Fruit fly (Drosophila melanogaster) whole organism, embryonic: Measurements from ENCODE around the gene NitFhit.

Experiments
- CG10267 ChIP-seq: fragments of 200-800 bp; sonication (Bioruptor generic); optimal IDR thresholded peaks from 2 replicates; lab custom pipeline; 2018; ENCODE audit warnings: missing biosample characterization, mild to moderate bottlenecking, missing genetic modification characterization, moderate library complexity
- CG10979 ChIP-seq: fragments of 200-800 bp; sonication (Bioruptor generic); optimal IDR thresholded peaks from 2 replicates; lab custom pipeline; 2018; ENCODE audit warnings: missing biosample characterization, mild to moderate bottlenecking, missing genetic modification characterization, moderate library complexity
- CG11696 ChIP-seq: fragments of 200-800 bp; sonication (Bioruptor generic); IDR thresholded peaks from 2 replicates; pipeline ENCODE4 v1.3.6; 2022; ENCODE audit warnings: missing biosample characterization, missing genetic modification characterization
- CG13287 ChIP-seq: fragments of 200-800 bp; sonication (Bioruptor generic); IDR thresholded peaks from 2 replicates; pipeline ENCODE4 v1.3.6; 2022; ENCODE audit warnings: missing biosample characterization, missing genetic modification characterization; ENCODE audit not compliant: partially characterized antibody
- CG17912 ChIP-seq: fragments of 200-800 bp; sonication (Bioruptor generic); optimal IDR thresholded peaks from 2 replicates; lab custom pipeline; 2018; ENCODE audit warnings: missing biosample characterization, mild to moderate bottlenecking, missing genetic modification characterization
- CG18262 ChIP-seq: fragments of 200-800 bp; optimal IDR thresholded peaks from 3 replicates; lab custom pipeline; 2019; ENCODE audit warnings: missing biosample characterization, mild to moderate bottlenecking, missing genetic modification characterization, moderate library complexity
- CG18599 ChIP-seq: fragments of 200-800 bp; sonication (Bioruptor generic); optimal IDR thresholded peaks from 3 replicates; lab custom pipeline; 2017; ENCODE audit warnings: missing biosample characterization, missing genetic modification characterization, mild to moderate bottlenecking, moderate library complexity, missing genetic modification reagents
- CG2712 ChIP-seq: fragments of 200-800 bp; optimal IDR thresholded peaks from 3 replicates; lab custom pipeline; 2019; ENCODE audit warnings: missing biosample characterization, mild to moderate bottlenecking, missing genetic modification characterization, moderate library complexity
- CG30020 ChIP-seq: fragments of 200-800 bp; optimal IDR thresholded peaks from 2 replicates; lab custom pipeline; 2019; ENCODE audit warnings: missing biosample characterization, mild to moderate bottlenecking, missing genetic modification characterization, moderate library complexity
- CG33213 ChIP-seq: fragments of 200-800 bp; sonication (Bioruptor generic); optimal IDR thresholded peaks from 3 replicates; lab custom pipeline; 2016; ENCODE audit warnings: missing biosample characterization, missing genetic modification characterization
- CG7372 ChIP-seq: fragments of 200-800 bp; sonication (Bioruptor generic); IDR thresholded peaks from 2 replicates; pipeline ENCODE4 v1.3.6; 2022; ENCODE audit warnings: missing biosample characterization, missing genetic modification characterization
- CG7928 ChIP-seq: fragments of 200-800 bp; sonication (Bioruptor generic); optimal IDR thresholded peaks from 2 replicates; lab custom pipeline; 2017; ENCODE audit warnings: missing biosample characterization, mild to moderate bottlenecking, missing genetic modification characterization
- CG8388 ChIP-seq: fragments of 200-800 bp; sonication (Bioruptor generic); optimal IDR thresholded peaks from 2 replicates; lab custom pipeline; 2019; ENCODE audit warnings: missing biosample characterization, mild to moderate bottlenecking, missing genetic modification characterization, moderate library complexity
- CG9215 ChIP-seq: fragments of 200-800 bp; sonication (Bioruptor generic); IDR thresholded peaks from 2 replicates; pipeline ENCODE4 v1.3.6; 2022; ENCODE audit warnings: missing biosample characterization, missing genetic modification characterization
- CG9609 ChIP-seq: fragments of 200-800 bp; sonication (Bioruptor generic); optimal IDR thresholded peaks from 3 replicates; lab custom pipeline; 2016; ENCODE audit warnings: missing biosample characterization, missing genetic modification characterization
- Camta ChIP-seq: fragments of 200-800 bp; sonication (Bioruptor generic); optimal IDR thresholded peaks from 2 replicates; lab custom pipeline; 2016; ENCODE audit warnings: missing biosample characterization, missing genetic modification characterization
- CoRest ChIP-seq: fragments of 200-800 bp; sonication (Bioruptor generic); optimal IDR thresholded peaks from 3 replicates; lab custom pipeline; 2018; ENCODE audit warnings: missing biosample characterization, mild to moderate bottlenecking, missing genetic modification characterization, moderate library complexity
- CrebB ChIP-seq: fragments of 200-800 bp; sonication (Bioruptor generic); optimal IDR thresholded peaks from 3 replicates; lab custom pipeline; 2018; ENCODE audit warnings: missing biosample characterization, mild to moderate bottlenecking, missing genetic modification characterization
- D19A ChIP-seq: fragments of 200-800 bp; optimal IDR thresholded peaks from 3 replicates; lab custom pipeline; 2019; ENCODE audit warnings: missing biosample characterization, mild to moderate bottlenecking, missing genetic modification characterization, moderate library complexity
- Eip74EF ChIP-seq, 2 experiments: fragments of 200-800 bp in 1 of 2; fragments of >200 bp in 1 of 2; sonication (Bioruptor generic) in 1 of 2; optimal IDR thresholded peaks; 2 replicates each; lab custom pipeline; 2017 to 2019; ENCODE audit warnings: missing biosample characterization in 2 of 2, missing genetic modification characterization in 2 of 2, mild to moderate bottlenecking in 1 of 2, moderate library complexity in 1 of 2
- Hey ChIP-seq: fragments of 200-800 bp; sonication (Bioruptor generic); optimal IDR thresholded peaks from 3 replicates; lab custom pipeline; 2018; ENCODE audit warnings: missing biosample characterization, mild to moderate bottlenecking, missing genetic modification characterization
- HmgZ ChIP-seq: fragments of 200-800 bp; sonication (Bioruptor generic); optimal IDR thresholded peaks from 2 replicates; lab custom pipeline; 2018; ENCODE audit warnings: missing biosample characterization, mild to moderate bottlenecking, missing genetic modification characterization
- Hmr ChIP-seq: fragments of 200-800 bp; sonication (Bioruptor generic); optimal IDR thresholded peaks from 3 replicates; lab custom pipeline; 2017; ENCODE audit warnings: mild to moderate bottlenecking, missing biosample characterization, missing genetic modification reagents, missing genetic modification characterization
- Mad ChIP-seq: fragments of 200-800 bp; sonication (Bioruptor generic); optimal IDR thresholded peaks from 2 replicates; lab custom pipeline; 2016; ENCODE audit warnings: missing biosample characterization, missing genetic modification characterization
- Sin3A ChIP-seq: fragments of >200 bp; optimal IDR thresholded peaks from 2 replicates; lab custom pipeline; 2018
- Vsx1 ChIP-seq: fragments of 200-800 bp; sonication (Bioruptor generic); optimal IDR thresholded peaks from 2 replicates; lab custom pipeline; 2017; ENCODE audit warnings: missing biosample characterization, mild to moderate bottlenecking, missing genetic modification characterization, missing genetic modification reagents
- abd-A ChIP-seq: fragments of 200-800 bp; sonication (Bioruptor generic); optimal IDR thresholded peaks from 3 replicates; lab custom pipeline; 2019; ENCODE audit warnings: missing biosample characterization, mild to moderate bottlenecking, missing genetic modification characterization, moderate library complexity
- ase ChIP-seq: fragments of 200-800 bp; sonication (Bioruptor generic); IDR thresholded peaks from 3 replicates; pipeline ENCODE4 v1.3.6; 2022; ENCODE audit warnings: missing biosample characterization, missing genetic modification characterization
- fd3F ChIP-seq: fragments of 200-800 bp; sonication (Bioruptor generic); optimal IDR thresholded peaks from 2 replicates; lab custom pipeline; 2018; ENCODE audit warnings: missing biosample characterization, mild to moderate bottlenecking, missing genetic modification characterization, moderate library complexity
- kay ChIP-seq: fragments of 200-800 bp; sonication (Bioruptor generic); optimal IDR thresholded peaks from 2 replicates; lab custom pipeline; 2016; ENCODE audit warnings: missing biosample characterization, missing genetic modification characterization
- klu ChIP-seq: fragments of 200-800 bp; sonication (Bioruptor generic); IDR thresholded peaks from 2 replicates; pipeline ENCODE4 v1.3.6; 2022; ENCODE audit warnings: missing biosample characterization, missing genetic modification characterization
- nau ChIP-seq: fragments of 200-800 bp; sonication (Bioruptor generic); optimal IDR thresholded peaks from 3 replicates; lab custom pipeline; 2017; ENCODE audit warnings: missing biosample characterization, mild to moderate bottlenecking, missing genetic modification characterization, missing genetic modification reagents
- nom ChIP-seq: fragments of 200-800 bp; sonication (Bioruptor generic); optimal IDR thresholded peaks from 2 replicates; lab custom pipeline; 2017; ENCODE audit warnings: missing biosample characterization, missing genetic modification characterization, mild to moderate bottlenecking, moderate library complexity, missing genetic modification reagents
- pan ChIP-seq, 4 experiments: fragments of >200 bp in 3 of 4; fragments of 200-800 bp in 1 of 4; sonication (Bioruptor generic) in 1 of 4; optimal IDR thresholded peaks in 3 of 4; IDR thresholded peaks in 1 of 4; 2 replicates each; pipeline versions ENCODE4 v1.3.6 to Lab custom; 2017 to 2022; ENCODE audit warnings: missing biosample characterization in 2 of 4, missing genetic modification characterization in 2 of 4, mixed read lengths in 1 of 4
- pfk ChIP-seq: fragments of 200-800 bp; sonication (Bioruptor generic); optimal IDR thresholded peaks from 2 replicates; lab custom pipeline; 2018; ENCODE audit warnings: missing biosample characterization, mild to moderate bottlenecking, missing genetic modification characterization, moderate library complexity
- pnt ChIP-seq: fragments of 200-800 bp; sonication (Bioruptor generic); optimal IDR thresholded peaks from 3 replicates; lab custom pipeline; 2016; ENCODE audit warnings: missing biosample characterization, missing genetic modification characterization
- rib ChIP-seq: fragments of 200-800 bp; sonication (Bioruptor generic); IDR thresholded peaks from 2 replicates; pipeline ENCODE4 v1.3.6; 2022; ENCODE audit warnings: missing biosample characterization, missing genetic modification characterization
- sens-2 ChIP-seq: fragments of 200-800 bp; sonication (Bioruptor generic); IDR thresholded peaks from 2 replicates; pipeline ENCODE4 v1.3.6; 2022; ENCODE audit warnings: missing biosample characterization, missing genetic modification characterization
- sug ChIP-seq: fragments of 200-800 bp; optimal IDR thresholded peaks from 2 replicates; lab custom pipeline; 2019; ENCODE audit warnings: missing biosample characterization, mild to moderate bottlenecking, missing genetic modification characterization, moderate library complexity
- tgo ChIP-seq: fragments of 200-800 bp; sonication (Bioruptor generic); IDR thresholded peaks from 3 replicates; pipeline ENCODE4 v1.3.6; 2022; ENCODE audit warnings: missing biosample characterization, missing genetic modification characterization
- ttk ChIP-seq: fragments of 200-800 bp; sonication (Bioruptor generic); IDR thresholded peaks from 2 replicates; pipeline ENCODE4 v2.1.2; 2022; ENCODE audit warnings: missing biosample characterization, missing genetic modification characterization
- yki ChIP-seq: fragments of >200 bp; optimal IDR thresholded peaks from 3 replicates; lab custom pipeline; 2018
- zen ChIP-seq: fragments of 200-800 bp; sonication (Bioruptor generic); optimal IDR thresholded peaks from 3 replicates; lab custom pipeline; 2018; ENCODE audit warnings: missing biosample characterization, mild to moderate bottlenecking, missing genetic modification characterization, moderate library complexity
- zf30C ChIP-seq: fragments of 200-800 bp; sonication (Bioruptor generic); optimal IDR thresholded peaks from 3 replicates; lab custom pipeline; 2018; ENCODE audit warnings: missing biosample characterization, mild to moderate bottlenecking, missing genetic modification characterization

NitFhit gene

dm6 chr3L:223019-223902 lies 19.7 kb downstream of the NitFhit start, which contains the start of the genes pyx and CG33229 (continued):
- peak; percentile 44 for TF ChIP-seq Hey (tag; lab: Kevin White, UChicago)
- TF ChIP-seq klu (GFP tag; lab: Robert Waterston, UW) = peak; percentile 71; the same call in 1 of the 2 replicates
- peak; percentile 89 for TF ChIP-seq Mad
- TF ChIP-seq CG7372 (GFP tag; lab: Robert Waterston, UW) = peak; percentile 87
- TF ChIP-seq CG10267 (tag; lab: Kevin White, UChicago) = peak; percentile 74
- no peak for TF ChIP-seq Vsx1 (GFP tag; lab: Kevin White, UChicago)
- TF ChIP-seq nom = peak; percentile 7
- peak; percentile 76 for TF ChIP-seq D19A
- peak; percentile 59 for TF ChIP-seq CG30020 (tag; lab: Kevin White, UChicago)
- TF ChIP-seq sens-2 (GFP tag; lab: Robert Waterston, UW) = peak; percentile 60
- TF ChIP-seq CG18599 (GFP tag; lab: Kevin White, UChicago) = peak; percentile 82
- peak; percentile 66 for TF ChIP-seq ttk
- TF ChIP-seq CG11696 (GFP tag; lab: Robert Waterston, UW) = peak; percentile 71
- TF ChIP-seq Hmr (GFP tag; lab: Kevin White, UChicago) = peak; percentile 80
- peak; percentile 31 for TF ChIP-seq CG33213 (GFP tag; lab: Kevin White, UChicago)
- peak; percentile 80 for TF ChIP-seq Camta
- TF ChIP-seq CoRest (tag; lab: Kevin White, UChicago) = peak; percentile 94
- no peak for TF ChIP-seq pfk (GFP tag; lab: Kevin White, UChicago)
- TF ChIP-seq zf30C (GFP tag; lab: Kevin White, UChicago) = peak; percentile 93
- TF ChIP-seq CG9215 = peak; percentile 87
- TF ChIP-seq nau (GFP tag; lab: Kevin White, UChicago) = no peak

dm6 chr3L:224004-224951 lies 20.7 kb downstream of the NitFhit start:
- TF ChIP-seq Sin3A (lab: Kevin White, UChicago) (no peak), CG13287 (GFP tag; lab: Robert Waterston, UW) (no peak; the same call in 1 of the 2 replicates), abd-A (peak; percentile 82), CG10979 (tag; lab: Kevin White, UChicago) (no peak), CG9609 (GFP tag; lab: Kevin White, UChicago) (no peak), kay (GFP tag; lab: Kevin White, UChicago) (no peak), Eip74EF (GFP tag; optimal IDR thresholded peaks at IDR 0.05; lab: Kevin White, UChicago) (peak in 1 of 2 experiments; percentile 81), CG8388 (GFP tag; lab: Kevin White, UChicago) (no peak), HmgZ (tag; lab: Kevin White, UChicago) (peak; percentile 2), CG7928 (GFP tag; lab: Kevin White, UChicago) (no peak), CG18599 (GFP tag; lab: Kevin White, UChicago) (peak; percentile 28), sens-2 (GFP tag; lab: Robert Waterston, UW) (no peak), yki (lab: Kevin White, UChicago) (no peak), CG17912 (GFP tag; lab: Kevin White, UChicago) (no peak), fd3F (no peak), pnt (GFP tag; lab: Kevin White, UChicago) (no peak), pan (optimal IDR thresholded peaks at IDR 0.05; lab: Kevin White, UChicago) (no peak), pan (GFP tag; optimal IDR thresholded peaks at IDR 0.05 in 1 of 2, IDR thresholded peaks at IDR 0.05 in 1 of 2) (peak in 1 of 2 experiments; percentile 48), ase (GFP tag; lab: Robert Waterston, UW) (no peak), tgo (GFP tag; lab: Robert Waterston, UW) (no peak), CrebB (tag; lab: Kevin White, UChicago) (peak; percentile 1), CG11696 (GFP tag; lab: Robert Waterston, UW) (no peak), zen (tag; lab: Kevin White, UChicago) (no peak), CG18262 (tag; lab: Kevin White, UChicago) (no peak), sug (tag; lab: Kevin White, UChicago) (peak; percentile 44), rib (peak; percentile 30), CG7372 (GFP tag; lab: Robert Waterston, UW) (no peak), CG2712 (no peak)
